Fruit fly (Drosophila melanogaster): ENCODE results near the gene CG9522.
A peak's percentile ranks its signal among the peaks of the same experiment; 100 is the strongest.

Gene CG9522

DNA sequence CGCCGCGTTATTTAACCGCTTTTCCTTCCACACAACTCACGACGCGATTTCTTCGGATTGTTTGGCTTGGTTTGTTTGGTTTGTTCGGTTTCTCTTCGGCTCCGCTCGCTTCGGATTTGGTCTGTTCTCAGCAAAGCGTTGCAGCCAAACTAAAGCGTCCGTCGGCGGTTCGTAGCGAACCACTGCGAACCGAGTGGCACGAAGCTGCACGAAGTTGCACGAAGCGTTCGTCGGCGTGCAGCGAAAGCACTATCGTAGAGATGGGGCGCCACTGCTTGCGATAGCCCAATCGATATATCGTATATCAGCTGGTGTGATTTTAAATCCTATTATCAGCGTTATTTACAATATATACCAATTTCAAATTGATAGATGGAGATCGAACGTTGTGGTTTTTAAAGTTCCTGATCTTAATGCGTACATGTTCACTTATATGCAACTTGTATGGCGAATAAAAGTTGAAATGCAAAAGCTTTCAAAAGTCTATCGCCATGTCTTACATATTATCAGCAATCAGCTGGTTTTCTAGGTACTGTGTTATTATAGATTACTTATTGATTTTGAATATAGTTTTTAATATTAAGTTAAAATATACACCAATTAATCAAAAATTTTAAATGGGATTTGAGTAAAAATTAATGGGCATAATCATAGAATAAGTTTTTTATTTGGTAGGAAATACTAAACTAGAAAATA, 22.5 kb downstream of the CG9522 start, which contains the start of gene rut:
TSS of gene rut (minus strand) at position 152 of the 696 bp plus-strand sequence.
- TF ChIP-seq Pif1B (GFP tag; optimal IDR thresholded peaks at IDR 0.05), result peak; percentile 8
- peak; percentile 31; the same call in 1 of the 2 replicates for TF ChIP-seq CG12605 (GFP tag; IDR thresholded peaks at IDR 0.05)
- TF ChIP-seq CG32121 (GFP tag; IDR thresholded peaks at IDR 0.05), result 0 out of 2 replicates have a peak, but pooled peaks have one; percentile 14
- no peak for TF ChIP-seq fd96Ca (GFP tag; IDR thresholded peaks at IDR 0.05)
- TF ChIP-seq Snoo (tag; optimal IDR thresholded peaks at IDR 0.05), result no peak
- TF ChIP-seq D1 (tag; optimal IDR thresholded peaks at IDR 0.05), result no peak
- peak; percentile 63 for TF ChIP-seq Ets98B (GFP tag; IDR thresholded peaks at IDR 0.05)
- peak; percentile 57; the same call in 2 of the 3 replicates for TF ChIP-seq CG4496 (GFP tag; IDR thresholded peaks at IDR 0.05)
- no peak for TF ChIP-seq CG17806 (tag; optimal IDR thresholded peaks at IDR 0.05)
- TF ChIP-seq CG10348 (GFP tag; IDR thresholded peaks at IDR 0.05), result no peak

DNA sequence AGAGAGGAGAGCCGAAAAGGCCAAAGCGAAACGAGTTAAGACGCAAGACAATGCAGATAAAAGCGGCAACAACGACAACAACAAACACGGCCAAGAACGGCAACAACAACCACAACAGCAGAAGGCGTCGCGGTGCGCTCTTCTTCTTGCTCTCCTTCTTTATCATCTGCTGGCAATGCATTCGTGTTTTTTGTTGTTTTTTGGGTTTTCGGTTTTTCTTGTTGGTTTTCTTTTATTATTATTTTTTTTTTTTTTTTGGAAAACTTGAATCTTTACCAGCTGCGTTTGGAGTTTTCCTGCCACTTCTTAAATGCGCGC, 23.2 kb downstream of the CG9522 start:
- TF ChIP-seq Snoo (tag; optimal IDR thresholded peaks at IDR 0.05) (no peak), Pif1B (GFP tag; optimal IDR thresholded peaks at IDR 0.05) (no peak), Ets98B (GFP tag; IDR thresholded peaks at IDR 0.05) (no peak), CG34367 (tag; optimal IDR thresholded peaks at IDR 0.05) (no peak), CG14655 (GFP tag; optimal IDR thresholded peaks at IDR 0.05) (no peak), Pif1A (GFP tag; optimal IDR thresholded peaks at IDR 0.05) (no peak), CG8159 (tag; optimal IDR thresholded peaks at IDR 0.05) (no peak), CG13204 (GFP tag; optimal IDR thresholded peaks at IDR 0.05) (no peak), CG12605 (GFP tag; IDR thresholded peaks at IDR 0.05) (no peak)

DNA sequence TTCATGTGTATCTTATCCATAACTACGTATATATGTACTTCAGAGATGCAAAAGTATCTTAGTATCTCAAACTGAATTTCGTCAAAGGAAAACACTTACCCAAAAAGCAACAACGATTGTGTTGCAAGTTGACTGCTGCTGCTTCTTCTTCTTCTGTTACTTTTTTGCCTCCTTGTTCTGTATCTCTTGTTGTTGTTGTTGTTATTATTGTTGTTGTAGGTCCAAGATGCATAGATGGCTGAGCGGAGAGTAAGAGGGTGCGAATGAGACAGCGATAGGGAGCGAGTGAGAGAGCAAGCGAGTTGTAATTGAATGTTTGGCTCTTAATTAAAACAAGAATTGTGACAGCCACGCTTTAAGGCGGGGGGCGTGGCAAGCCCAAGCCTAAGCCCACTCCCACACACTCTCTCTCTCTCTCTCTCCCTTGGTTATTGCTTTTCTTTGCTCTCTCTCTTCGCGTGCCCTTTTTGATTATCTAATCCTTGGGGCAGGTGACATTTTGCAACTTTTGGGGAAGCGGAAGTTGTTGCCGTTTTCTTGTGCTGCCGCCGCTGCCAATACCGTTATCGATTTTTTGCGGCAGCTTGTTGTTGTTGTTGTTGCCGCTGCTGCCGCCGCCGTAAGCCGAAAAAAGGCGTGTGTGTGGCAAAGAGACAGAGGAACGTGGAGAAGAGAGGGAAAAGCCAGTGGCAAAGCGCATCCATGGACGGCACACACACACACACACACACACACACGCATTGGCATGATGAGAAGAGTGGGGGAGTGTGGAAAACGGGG, 23.7 kb downstream of the CG9522 start:
- TF ChIP-seq CG15710 (tag; optimal IDR thresholded peaks at IDR 0.05) (no peak), CG4496 (GFP tag; IDR thresholded peaks at IDR 0.05) (0 out of 3 replicates have a peak, but pooled peaks have one; percentile 7)

DNA sequence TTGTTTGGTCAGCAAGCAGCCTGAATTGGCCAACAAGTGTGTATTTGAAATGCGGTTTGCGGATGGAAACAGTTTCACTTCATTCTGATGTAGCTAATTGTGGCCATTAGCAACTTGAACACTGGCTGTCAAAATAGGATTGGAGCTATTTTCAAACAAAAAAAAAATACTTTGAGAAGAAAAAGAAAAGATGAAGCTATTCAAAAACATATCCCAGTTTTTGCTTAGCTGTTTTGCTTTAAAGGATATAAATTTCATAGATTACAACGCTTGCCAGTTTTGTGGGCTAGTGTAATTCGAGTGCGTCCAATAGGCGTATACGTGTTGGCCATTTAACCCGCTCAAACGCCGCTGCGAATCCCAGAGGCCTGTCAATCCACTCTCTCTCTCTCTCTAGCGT, 36.4 kb downstream of the CG9522 start:
- no peak for TF ChIP-seq CG13204 (GFP tag; optimal IDR thresholded peaks at IDR 0.05)
- no peak for TF ChIP-seq EcR (GFP tag; optimal IDR thresholded peaks at IDR 0.05)
- no peak for TF ChIP-seq CG9948 (tag; optimal IDR thresholded peaks at IDR 0.05)
- no peak for TF ChIP-seq CG8159 (tag; optimal IDR thresholded peaks at IDR 0.05)
- TF ChIP-seq CG32121 (GFP tag; IDR thresholded peaks at IDR 0.05), result peak; percentile 70
- no peak for TF ChIP-seq gl (tag; optimal IDR thresholded peaks at IDR 0.05)
- TF ChIP-seq CG14655 (GFP tag; optimal IDR thresholded peaks at IDR 0.05), result peak; percentile 61
- no peak for TF ChIP-seq Snoo (tag; optimal IDR thresholded peaks at IDR 0.05)
- TF ChIP-seq CG15710 (tag; optimal IDR thresholded peaks at IDR 0.05), result no peak
- TF ChIP-seq Pif1B (GFP tag; optimal IDR thresholded peaks at IDR 0.05), result no peak
- TF ChIP-seq CG12605 (GFP tag; IDR thresholded peaks at IDR 0.05), result peak; percentile 33; the same call in 1 of the 2 replicates
- peak; percentile 83 for TF ChIP-seq Ets98B (GFP tag; IDR thresholded peaks at IDR 0.05)
- TF ChIP-seq CG8301 (tag; optimal IDR thresholded peaks at IDR 0.05), result peak; percentile 53
- no peak for TF ChIP-seq D1 (tag; optimal IDR thresholded peaks at IDR 0.05)
- peak; percentile 78; the same call in 2 of the 3 replicates for TF ChIP-seq CG4496 (GFP tag; IDR thresholded peaks at IDR 0.05)
- TF ChIP-seq CG10348 (GFP tag; IDR thresholded peaks at IDR 0.05), result no peak
- no peak for TF ChIP-seq rn (GFP tag; IDR thresholded peaks at IDR 0.05)
- no peak for TF ChIP-seq CG34367 (tag; optimal IDR thresholded peaks at IDR 0.05)
- TF ChIP-seq Pif1A (GFP tag; optimal IDR thresholded peaks at IDR 0.05), result no peak
- peak; percentile 9 for TF ChIP-seq CG17806 (tag; optimal IDR thresholded peaks at IDR 0.05)
- peak; percentile 74 for TF ChIP-seq fd96Ca (GFP tag; IDR thresholded peaks at IDR 0.05)

DNA sequence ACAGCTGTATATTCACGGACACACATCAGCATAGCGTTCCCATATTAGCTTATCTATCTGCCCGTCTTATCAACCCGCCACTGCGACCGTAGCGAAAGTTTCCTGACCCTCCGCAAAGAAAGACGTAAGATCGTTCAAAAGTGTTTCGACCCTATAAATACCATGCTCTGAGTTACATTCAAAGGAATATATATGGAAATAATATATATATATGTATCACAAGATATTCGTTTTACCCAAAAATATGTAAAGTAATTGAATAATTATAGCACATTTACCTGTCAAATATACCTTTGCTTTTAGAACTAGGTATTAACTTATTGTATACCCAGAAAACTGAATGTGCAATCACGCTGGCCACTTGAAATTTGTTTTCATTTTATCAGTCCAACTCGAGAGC, 38.2 kb downstream of the CG9522 start:
- TF ChIP-seq CG8159 (tag; optimal IDR thresholded peaks at IDR 0.05), result peak; percentile 33
- TF ChIP-seq CG15710 (tag; optimal IDR thresholded peaks at IDR 0.05), result peak; percentile 3
- no peak for TF ChIP-seq CG8301 (tag; optimal IDR thresholded peaks at IDR 0.05)
- 0 out of 3 replicates have a peak, but pooled peaks have one; percentile 18 for TF ChIP-seq CG4496 (GFP tag; IDR thresholded peaks at IDR 0.05)
- no peak for TF ChIP-seq CG13204 (GFP tag; optimal IDR thresholded peaks at IDR 0.05)
- peak; percentile 13 for TF ChIP-seq CG17806 (tag; optimal IDR thresholded peaks at IDR 0.05)
- TF ChIP-seq CG9948 (tag; optimal IDR thresholded peaks at IDR 0.05), result peak; percentile 17
- peak; percentile 34 for TF ChIP-seq EcR (GFP tag; optimal IDR thresholded peaks at IDR 0.05)
- peak; percentile 25 for TF ChIP-seq CG14655 (GFP tag; optimal IDR thresholded peaks at IDR 0.05)

DNA sequence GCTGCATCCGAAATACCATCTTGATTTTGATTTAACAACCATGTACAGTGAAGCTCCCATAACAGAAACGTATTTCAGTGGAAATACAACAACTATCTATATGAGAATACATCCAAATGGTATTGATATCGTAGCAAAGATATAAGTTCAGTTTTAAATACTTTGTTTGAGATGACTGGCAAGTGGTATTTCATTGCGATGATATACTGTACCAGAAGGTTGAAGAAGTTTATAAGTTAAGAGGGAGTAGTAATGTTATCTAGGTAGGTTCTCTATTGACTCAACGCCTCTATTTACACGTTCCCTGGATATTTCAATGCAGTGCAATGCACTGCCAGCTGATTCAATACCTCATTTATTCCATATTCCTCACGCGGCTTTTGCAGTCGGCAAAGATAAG, 43.0 kb downstream of the CG9522 start:
- TF ChIP-seq Snoo (tag; optimal IDR thresholded peaks at IDR 0.05) (no peak), CG8301 (tag; optimal IDR thresholded peaks at IDR 0.05) (peak; percentile 15), Ets98B (GFP tag; IDR thresholded peaks at IDR 0.05) (peak; percentile 19; the same call in 1 of the 2 replicates), Pif1A (GFP tag; optimal IDR thresholded peaks at IDR 0.05) (peak; percentile 18), CG9948 (tag; optimal IDR thresholded peaks at IDR 0.05) (no peak), Pif1B (GFP tag; optimal IDR thresholded peaks at IDR 0.05) (peak; percentile 9), CG4496 (GFP tag; IDR thresholded peaks at IDR 0.05) (peak; percentile 62)
